Fruit fly (Drosophila melanogaster) S2 (cell line): Measurements from ENCODE around the gene eRF1.

Source experiments
- CG8478 ChIP-seq: fragments of >200 bp; optimal IDR thresholded peaks from 2 replicates; lab custom pipeline; 2018
- CTCF ChIP-seq, 2 experiments: fragments of >200 bp; optimal IDR thresholded peaks; 2 replicates each; lab custom pipeline; 2018

Gene eRF1

DNA sequence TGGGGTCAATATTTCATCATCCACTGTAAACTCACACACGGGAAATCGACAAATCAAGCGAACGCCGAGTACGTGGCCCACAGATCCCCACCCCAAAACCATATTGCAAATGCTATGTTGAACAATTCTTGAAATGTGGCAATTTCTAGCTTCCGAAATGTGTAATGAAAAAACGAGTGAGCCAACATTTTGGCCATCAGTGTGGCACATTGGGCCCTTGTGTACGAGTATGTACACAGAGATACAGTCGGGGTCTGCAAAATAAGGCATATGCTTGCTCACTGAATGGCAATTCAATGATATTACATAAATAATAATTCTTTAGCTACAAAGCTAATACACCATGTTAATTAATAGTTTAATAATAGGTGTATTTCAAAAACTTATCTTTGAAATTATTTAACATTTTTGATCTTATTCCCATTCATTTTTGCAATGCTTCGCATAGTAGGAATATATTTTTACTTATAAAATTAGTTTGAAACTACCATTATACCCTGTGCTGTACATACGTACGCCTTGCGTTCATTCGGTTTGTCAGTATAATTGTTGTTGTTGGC is 51.5 kb downstream of the eRF1 start:
- TF ChIP-seq CTCF (optimal IDR thresholded peaks at IDR 0.05; lab: Kevin White, UChicago) (no peak), CG8478 (no peak)

DNA sequence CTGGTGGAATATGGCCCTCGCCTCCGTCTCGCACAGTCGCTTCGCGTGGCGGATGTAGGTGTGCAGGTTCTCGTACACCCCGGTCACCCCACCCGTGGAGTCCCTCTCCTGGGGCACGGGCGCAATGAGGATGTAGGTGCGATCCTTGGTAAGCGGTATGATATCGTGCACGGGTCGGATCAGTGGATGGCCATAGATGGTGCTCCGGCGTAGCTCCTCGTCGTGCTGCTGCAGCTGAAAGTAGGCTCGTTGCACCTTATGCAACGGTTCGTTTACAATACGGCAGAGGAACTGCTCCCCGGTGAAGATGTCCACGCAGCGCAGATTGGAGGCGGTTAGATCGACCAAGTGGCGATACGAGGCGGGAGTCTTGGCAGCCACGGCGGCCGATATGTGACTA is 52.4 kb downstream of the eRF1 start:
- TF ChIP-seq CTCF (optimal IDR thresholded peaks at IDR 0.05; lab: Kevin White, UChicago) (no peak), CG8478 (no peak)

DNA sequence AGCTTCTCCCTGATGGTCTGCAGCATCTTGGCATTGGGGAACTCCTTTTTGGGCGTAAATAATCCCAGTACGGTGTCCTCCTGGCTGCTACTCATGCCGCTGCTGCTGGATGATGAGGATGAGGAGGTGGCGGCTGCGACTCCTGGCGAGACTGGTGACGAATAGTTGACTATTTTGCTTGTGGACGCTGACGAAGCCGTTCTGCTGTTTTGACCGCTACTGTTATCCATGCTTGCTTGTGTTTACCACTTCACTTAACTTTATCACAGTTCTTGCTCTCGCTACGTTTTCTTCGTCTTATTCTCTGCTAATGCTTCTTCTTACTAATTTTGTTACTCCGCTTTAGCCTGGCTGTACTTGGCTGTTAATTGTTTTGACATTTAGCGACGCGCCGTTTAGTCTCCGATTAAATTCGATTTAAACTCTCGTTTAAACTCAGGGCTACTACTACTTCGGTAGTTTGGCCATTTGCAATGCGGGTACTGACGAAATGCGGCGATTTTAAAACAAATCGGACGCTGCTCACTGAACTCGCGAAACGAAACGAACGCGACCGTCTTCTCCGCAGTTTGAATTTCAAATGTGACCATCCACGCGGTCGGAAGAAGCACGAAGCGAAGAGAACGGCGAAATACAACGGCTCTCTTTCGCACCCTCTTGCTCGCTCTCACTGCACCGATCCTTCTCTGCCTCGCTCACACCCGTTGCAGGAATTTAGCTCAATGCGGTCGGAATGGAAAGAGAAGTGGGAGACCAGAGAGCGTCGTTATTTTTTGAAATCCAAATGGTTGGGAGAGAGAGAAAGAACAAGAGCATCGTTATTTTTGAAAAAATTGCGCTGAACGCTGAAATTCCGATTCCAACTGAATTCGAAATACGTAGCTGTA is 53.1 kb downstream of the eRF1 start, which contains the start of gene trbl:
trbl (minus strand) TSS at position 584 of the 887 bp plus-strand sequence.
- TF ChIP-seq CTCF (optimal IDR thresholded peaks at IDR 0.05; lab: Kevin White, UChicago) (peak in 1 of 2 experiments; percentile 3), CG8478 (no peak)

DNA sequence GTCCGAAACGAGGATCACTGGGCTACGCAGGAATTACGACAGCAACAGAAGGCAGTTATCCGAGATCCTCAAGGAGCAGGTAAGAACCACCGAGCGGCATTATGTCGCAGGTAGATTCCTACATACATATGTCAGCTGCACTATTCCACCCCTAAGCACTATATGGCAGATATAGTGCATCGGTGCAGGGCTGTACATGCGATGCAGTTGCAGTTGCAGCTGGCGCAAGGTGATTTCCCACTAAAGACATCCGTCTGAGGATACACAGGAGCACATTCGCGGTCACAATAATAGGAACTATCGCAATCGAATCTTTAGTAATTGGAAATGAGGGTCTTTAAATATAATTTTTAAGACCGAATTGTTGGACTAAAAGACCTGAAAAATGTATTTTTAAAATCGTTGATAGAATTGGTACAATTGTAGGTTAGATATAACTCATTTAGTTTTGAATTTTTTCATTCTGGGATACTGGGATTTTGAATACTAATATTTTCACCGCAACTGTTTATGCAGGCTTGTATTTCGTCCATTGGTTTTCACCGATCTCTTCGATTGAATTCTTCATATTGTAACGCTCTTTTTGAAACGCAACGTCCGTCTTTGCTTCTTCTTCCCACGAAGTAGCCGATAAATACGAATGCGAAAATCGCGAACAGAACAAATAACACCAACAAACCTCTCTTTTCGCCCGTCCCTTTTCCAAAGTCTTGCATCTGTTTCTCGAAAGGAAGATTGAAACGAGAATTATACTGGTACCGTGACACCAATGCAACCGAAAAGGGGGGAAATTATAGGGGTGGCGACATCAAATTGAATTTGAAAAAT is 54.7 kb downstream of the eRF1 start:
- no peak for TF ChIP-seq CTCF (optimal IDR thresholded peaks at IDR 0.05; lab: Kevin White, UChicago)
- no peak for TF ChIP-seq CG8478
